Worm (Caenorhabditis elegans): ENCODE results near the gene R02E12.12.

The R02E12.12 gene

ce11 chrX:3960345-3960744, 43.0 kb upstream of the R02E12.12 start:
- no peak for TF ChIP-seq unc-62 (GFP tag; optimal IDR thresholded peaks at IDR 0.05)
- peak; percentile 9 for TF ChIP-seq nhr-71 (tag; optimal IDR thresholded peaks at IDR 0.05)
- peak; percentile 80 for TF ChIP-seq fkh-10 (GFP tag; optimal IDR thresholded peaks at IDR 0.05)
- peak; percentile 20 for TF ChIP-seq rnt-1 (tag; optimal IDR thresholded peaks at IDR 0.05)
- TF ChIP-seq egl-27 (tag; optimal IDR thresholded peaks at IDR 0.05) = no peak
- TF ChIP-seq lin-14 (GFP tag; optimal IDR thresholded peaks at IDR 0.05) = peak; percentile 62
- no peak for TF ChIP-seq sup-37 (GFP tag; optimal IDR thresholded peaks at IDR 0.05)
- TF ChIP-seq ces-1 (GFP tag; optimal IDR thresholded peaks at IDR 0.05) = no peak

- no peak for TF ChIP-seq sup-37 (GFP tag; optimal IDR thresholded peaks at IDR 0.05)
- TF ChIP-seq efl-1 (optimal IDR thresholded peaks at IDR 0.05) = no peak
- TF ChIP-seq efl-1 (GFP tag; optimal IDR thresholded peaks at IDR 0.05 in 1 of 2) = no peak
- TF ChIP-seq fos-1 (tag; optimal IDR thresholded peaks at IDR 0.05) = no peak
- no peak for TF ChIP-seq lsy-2 (tag; optimal IDR thresholded peaks at IDR 0.05)
- no peak for TF ChIP-seq jun-1 (tag; optimal IDR thresholded peaks at IDR 0.05)
- TF ChIP-seq ets-5 (GFP tag; IDR thresholded peaks at IDR 0.05) = no peak
These were observed 37.0 kb upstream of the R02E12.12 start, which contains the start of gene C16B8.2 for ce11 chrX:3966332-3966731. Gene C16B8.2, minus strand, starts transcription at chrX:3966432.

ce11 chrX:3968209-3968960, 34.9 kb upstream of the R02E12.12 start, which contains the start of gene C16B8.3:
Gene C16B8.3, minus strand, starts transcription at chrX:3968634.
- TF ChIP-seq ceh-8 (GFP tag; optimal IDR thresholded peaks at IDR 0.05) = no peak
- no peak for TF ChIP-seq nhr-85 (tag)
- TF ChIP-seq hlh-4 (tag; optimal IDR thresholded peaks at IDR 0.05) = no peak
- TF ChIP-seq blmp-1 (tag; optimal IDR thresholded peaks at IDR 0.05) = no peak
- no peak for TF ChIP-seq mep-1 (tag; optimal IDR thresholded peaks at IDR 0.05)
- TF ChIP-seq nhr-20 (tag; optimal IDR thresholded peaks at IDR 0.05) = peak; percentile 10
- peak; percentile 73 for TF ChIP-seq elt-2 (tag; optimal IDR thresholded peaks at IDR 0.05)
- no peak for TF ChIP-seq ets-5 (GFP tag; IDR thresholded peaks at IDR 0.05)
- peak in 1 of 2 experiments; percentile 3 for TF ChIP-seq mdl-1 (tag; optimal IDR thresholded peaks at IDR 0.05)
- no peak for TF ChIP-seq sptf-1 (tag; optimal IDR thresholded peaks at IDR 0.05)
- TF ChIP-seq nhr-19 (GFP tag; conservative IDR thresholded peaks at IDR 0.05) = no peak
- no peak for TF ChIP-seq dsc-1 (tag; optimal IDR thresholded peaks at IDR 0.05)
- no peak for TF ChIP-seq lin-39 (tag; optimal IDR thresholded peaks at IDR 0.05)
- no peak for TF ChIP-seq irx-1 (tag; optimal IDR thresholded peaks at IDR 0.05)
- TF ChIP-seq aly-2 (tag; optimal IDR thresholded peaks at IDR 0.05) = no peak
- no peak for TF ChIP-seq C16A3.4 (tag; optimal IDR thresholded peaks at IDR 0.05)
- TF ChIP-seq elt-3 (tag; optimal IDR thresholded peaks at IDR 0.05) = no peak
- TF ChIP-seq fos-1 (tag; optimal IDR thresholded peaks at IDR 0.05) = no peak
- no peak for TF ChIP-seq pag-3 (tag; optimal IDR thresholded peaks at IDR 0.05; ENCODE audit: borderline replicate concordance, insufficient read depth)
- TF ChIP-seq alr-1 (tag; optimal IDR thresholded peaks at IDR 0.05; ENCODE audit: borderline replicate concordance) = no peak
- peak in 1 of 2 experiments; percentile 23 for TF ChIP-seq lin-35 (GFP tag; optimal IDR thresholded peaks at IDR 0.05)
- no peak for TF ChIP-seq snpc-4 (tag; optimal IDR thresholded peaks at IDR 0.05)
- TF ChIP-seq lir-3 (tag; optimal IDR thresholded peaks at IDR 0.05; ENCODE audit: poor library complexity) = no peak

DNA sequence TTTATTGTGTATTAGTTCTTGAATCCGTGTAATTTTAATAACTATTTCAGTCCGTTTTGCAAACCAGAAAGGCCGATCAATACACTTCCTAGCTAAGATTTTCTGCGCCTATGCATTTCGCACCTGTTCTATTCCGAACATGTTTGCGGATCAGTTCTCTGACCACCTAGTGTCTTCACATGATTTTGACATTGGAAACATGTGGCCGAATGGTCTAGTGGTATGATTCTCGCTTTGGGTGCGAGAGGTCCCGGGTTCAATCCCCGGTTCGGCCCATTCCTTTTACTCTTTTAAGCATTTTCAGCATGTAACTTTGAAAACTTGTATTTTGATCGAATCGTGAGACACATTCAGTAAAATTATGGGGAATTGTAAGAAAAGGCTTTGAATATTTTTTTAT, 34.0 kb upstream of the R02E12.12 start:
- no peak for TF ChIP-seq nhr-90 (tag; optimal IDR thresholded peaks at IDR 0.05; ENCODE audit: poor library complexity)
- TF ChIP-seq unc-30 (tag; optimal IDR thresholded peaks at IDR 0.05) = no peak
- no peak for TF ChIP-seq ztf-11 (tag; optimal IDR thresholded peaks at IDR 0.05)
- no peak for TF ChIP-seq egl-13 (tag; optimal IDR thresholded peaks at IDR 0.05)
- peak in 1 of 2 experiments; percentile 6 for TF ChIP-seq mdl-1 (tag; optimal IDR thresholded peaks at IDR 0.05)
- peak; percentile 15 for TF ChIP-seq C16A3.4 (tag; optimal IDR thresholded peaks at IDR 0.05)
- no peak for TF ChIP-seq hlh-4 (tag; optimal IDR thresholded peaks at IDR 0.05)
- TF ChIP-seq ets-5 (GFP tag; IDR thresholded peaks at IDR 0.05) = no peak
- TF ChIP-seq nhr-237 (tag; optimal IDR thresholded peaks at IDR 0.05) = no peak
- no peak for TF ChIP-seq nhr-84 (tag; optimal IDR thresholded peaks at IDR 0.05)
- peak in 1 of 2 experiments; percentile 51 for TF ChIP-seq lin-35 (GFP tag; optimal IDR thresholded peaks at IDR 0.05)
- TF ChIP-seq C34B4.2 (tag; optimal IDR thresholded peaks at IDR 0.05) = no peak
- peak; percentile 12 for TF ChIP-seq xbp-1 (tag; optimal IDR thresholded peaks at IDR 0.05)
- no peak for TF ChIP-seq irx-1 (tag; optimal IDR thresholded peaks at IDR 0.05)
- TF ChIP-seq C04F5.9 (tag; optimal IDR thresholded peaks at IDR 0.05) = no peak
- TF ChIP-seq efl-3 (GFP tag; optimal IDR thresholded peaks at IDR 0.05) = no peak
- TF ChIP-seq fkh-8 (tag; optimal IDR thresholded peaks at IDR 0.05) = no peak
- no peak for TF ChIP-seq vab-15 (tag; optimal IDR thresholded peaks at IDR 0.05)
